Fruit fly (Drosophila melanogaster): ENCODE measurements around the gene TotA.

Gene TotA

DNA sequence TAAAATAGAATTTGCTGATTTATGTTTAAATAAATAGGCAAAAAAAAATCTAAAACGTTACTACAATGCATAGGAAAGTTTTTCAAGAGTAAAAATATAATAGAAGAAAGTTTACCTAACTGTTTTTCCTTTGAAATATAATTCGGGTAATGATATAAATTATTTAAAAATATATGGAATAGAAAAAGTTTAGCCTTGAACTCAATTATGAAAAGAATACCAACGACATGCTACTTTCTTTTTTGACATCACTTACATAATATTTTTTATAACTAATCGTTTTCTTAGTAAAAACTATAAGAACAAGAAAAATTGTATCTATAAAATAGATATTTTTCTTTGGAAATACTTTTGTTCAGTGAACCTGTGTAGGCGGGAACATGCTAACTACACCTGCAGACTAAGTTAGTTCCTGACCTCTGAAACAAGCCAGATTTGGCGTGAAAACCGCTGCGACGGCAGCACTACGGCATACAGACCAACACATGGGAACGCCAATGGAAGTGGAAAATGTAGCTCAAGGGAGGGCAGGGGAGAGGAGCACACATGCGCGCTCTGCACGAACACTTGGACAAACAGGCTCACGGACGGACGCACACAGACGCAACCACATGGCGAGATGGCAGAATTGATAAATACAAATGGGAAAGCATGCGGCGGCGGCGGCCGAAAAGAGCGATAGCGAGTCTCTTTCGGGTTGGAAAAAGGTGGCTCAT is 41.3 kb upstream of the TotA start:
- TF ChIP-seq Mnt (GFP tag; optimal IDR thresholded peaks at IDR 0.05) (peak; percentile 98), tj (GFP tag; optimal IDR thresholded peaks at IDR 0.05) (peak; percentile 89), Clk (GFP tag; optimal IDR thresholded peaks at IDR 0.05) (peak; percentile 8), CG7101 (tag; optimal IDR thresholded peaks at IDR 0.05) (no peak), CG7045 (GFP tag; optimal IDR thresholded peaks at IDR 0.05) (peak; percentile 11), CG11617 (GFP tag; optimal IDR thresholded peaks at IDR 0.05) (peak; percentile 30), CG5204 (GFP tag; optimal IDR thresholded peaks at IDR 0.05) (no peak), CG33017 (tag; optimal IDR thresholded peaks at IDR 0.05) (no peak), kay (GFP tag; ENCODE audit: borderline replicate concordance) (peak; percentile 35), ovo (GFP tag; optimal IDR thresholded peaks at IDR 0.05) (no peak), Hr96 (GFP tag; optimal IDR thresholded peaks at IDR 0.05) (no peak), Crg-1 (GFP tag; optimal IDR thresholded peaks at IDR 0.05) (no peak), toe (GFP tag; optimal IDR thresholded peaks at IDR 0.05) (no peak), cnc (optimal IDR thresholded peaks at IDR 0.05) (no peak), CG1620 (GFP tag; optimal IDR thresholded peaks at IDR 0.05) (no peak), CG12768 (GFP tag; optimal IDR thresholded peaks at IDR 0.05) (peak; percentile 3), CG14711 (tag; optimal IDR thresholded peaks at IDR 0.05) (no peak), pad (GFP tag; optimal IDR thresholded peaks at IDR 0.05) (no peak), bab1 (GFP tag; optimal IDR thresholded peaks at IDR 0.05) (no peak), cic (GFP tag; optimal IDR thresholded peaks at IDR 0.05) (peak; percentile 54)

DNA sequence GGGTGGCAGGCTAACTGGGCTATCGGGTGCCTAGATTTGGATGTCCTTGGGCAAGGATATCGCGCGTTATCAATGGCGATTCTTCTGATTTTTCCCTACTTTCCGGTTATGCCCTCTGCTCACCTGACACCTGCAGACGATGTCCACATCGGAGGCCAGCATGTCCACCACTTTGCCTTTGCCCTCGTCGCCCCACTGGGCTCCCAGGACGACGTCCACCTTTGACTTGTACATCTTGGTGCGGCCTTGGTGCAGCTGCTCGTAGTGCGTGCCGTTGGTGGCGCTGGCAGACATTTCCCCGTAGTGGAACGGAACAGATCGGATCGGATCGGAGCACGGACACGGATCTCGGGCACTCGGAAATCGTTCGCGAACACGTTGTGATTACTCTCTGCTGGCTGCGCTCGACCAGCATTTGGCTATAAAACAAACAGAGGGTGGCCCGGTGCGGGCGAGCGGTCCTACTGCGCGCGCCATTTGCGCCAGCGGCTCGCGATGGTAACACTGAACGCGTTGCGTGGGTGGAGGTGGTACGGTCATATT is 40.6 kb upstream of the TotA start, which contains the start of gene Adss:
Adss (minus strand) TSS at position 428 of the 543 bp plus-strand sequence.
- TF ChIP-seq CG7101 (tag; optimal IDR thresholded peaks at IDR 0.05) (peak; percentile 40), pad (GFP tag; optimal IDR thresholded peaks at IDR 0.05) (no peak), bab1 (GFP tag; optimal IDR thresholded peaks at IDR 0.05) (peak; percentile 8), CG5204 (GFP tag; optimal IDR thresholded peaks at IDR 0.05) (no peak), toe (GFP tag; optimal IDR thresholded peaks at IDR 0.05) (no peak), CG11617 (GFP tag; optimal IDR thresholded peaks at IDR 0.05) (peak; percentile 64), CG14711 (tag; optimal IDR thresholded peaks at IDR 0.05) (no peak), kay (GFP tag; ENCODE audit: borderline replicate concordance) (no peak), Hr96 (GFP tag; optimal IDR thresholded peaks at IDR 0.05) (peak; percentile 40), cic (GFP tag; optimal IDR thresholded peaks at IDR 0.05) (peak; percentile 6), Clk (GFP tag; optimal IDR thresholded peaks at IDR 0.05) (no peak), cnc (optimal IDR thresholded peaks at IDR 0.05) (no peak), CG12768 (GFP tag; optimal IDR thresholded peaks at IDR 0.05) (peak; percentile 31), Crg-1 (GFP tag; optimal IDR thresholded peaks at IDR 0.05) (peak; percentile 72), ovo (GFP tag; optimal IDR thresholded peaks at IDR 0.05) (peak; percentile 32), CG7045 (GFP tag; optimal IDR thresholded peaks at IDR 0.05) (peak; percentile 12), CG1620 (GFP tag; optimal IDR thresholded peaks at IDR 0.05) (peak; percentile 69), CG33017 (tag; optimal IDR thresholded peaks at IDR 0.05) (peak; percentile 24), Mnt (GFP tag; optimal IDR thresholded peaks at IDR 0.05) (peak; percentile 69), tj (GFP tag; optimal IDR thresholded peaks at IDR 0.05) (no peak)

DNA sequence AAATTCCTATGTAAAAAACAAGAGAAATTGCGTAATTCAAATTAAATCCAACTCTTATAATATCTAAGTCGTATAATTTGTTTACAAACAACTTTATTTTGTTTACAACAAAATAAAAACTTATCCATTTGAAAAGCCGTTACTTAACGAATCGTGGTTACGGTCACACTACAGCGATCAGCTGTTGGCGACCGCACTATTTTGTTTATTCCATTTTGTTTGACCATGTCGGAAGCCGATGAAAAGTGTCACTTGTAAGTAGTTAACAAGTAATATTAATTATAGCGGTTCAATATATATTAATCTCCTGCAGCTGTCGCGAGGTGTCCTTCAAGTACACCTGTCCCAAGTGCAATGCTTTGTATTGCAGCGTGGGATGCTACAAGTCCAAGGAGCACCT is 39.9 kb upstream of the TotA start, which contains the start of gene CG31223:
CG31223 (plus strand) TSS at position 165 of the 400 bp plus-strand sequence.
- TF ChIP-seq kay (GFP tag; ENCODE audit: borderline replicate concordance) (peak; percentile 2), Mnt (GFP tag; optimal IDR thresholded peaks at IDR 0.05) (no peak), cic (GFP tag; optimal IDR thresholded peaks at IDR 0.05) (no peak), CG7045 (GFP tag; optimal IDR thresholded peaks at IDR 0.05) (no peak), ovo (GFP tag; optimal IDR thresholded peaks at IDR 0.05) (no peak), Crg-1 (GFP tag; optimal IDR thresholded peaks at IDR 0.05) (no peak)

DNA sequence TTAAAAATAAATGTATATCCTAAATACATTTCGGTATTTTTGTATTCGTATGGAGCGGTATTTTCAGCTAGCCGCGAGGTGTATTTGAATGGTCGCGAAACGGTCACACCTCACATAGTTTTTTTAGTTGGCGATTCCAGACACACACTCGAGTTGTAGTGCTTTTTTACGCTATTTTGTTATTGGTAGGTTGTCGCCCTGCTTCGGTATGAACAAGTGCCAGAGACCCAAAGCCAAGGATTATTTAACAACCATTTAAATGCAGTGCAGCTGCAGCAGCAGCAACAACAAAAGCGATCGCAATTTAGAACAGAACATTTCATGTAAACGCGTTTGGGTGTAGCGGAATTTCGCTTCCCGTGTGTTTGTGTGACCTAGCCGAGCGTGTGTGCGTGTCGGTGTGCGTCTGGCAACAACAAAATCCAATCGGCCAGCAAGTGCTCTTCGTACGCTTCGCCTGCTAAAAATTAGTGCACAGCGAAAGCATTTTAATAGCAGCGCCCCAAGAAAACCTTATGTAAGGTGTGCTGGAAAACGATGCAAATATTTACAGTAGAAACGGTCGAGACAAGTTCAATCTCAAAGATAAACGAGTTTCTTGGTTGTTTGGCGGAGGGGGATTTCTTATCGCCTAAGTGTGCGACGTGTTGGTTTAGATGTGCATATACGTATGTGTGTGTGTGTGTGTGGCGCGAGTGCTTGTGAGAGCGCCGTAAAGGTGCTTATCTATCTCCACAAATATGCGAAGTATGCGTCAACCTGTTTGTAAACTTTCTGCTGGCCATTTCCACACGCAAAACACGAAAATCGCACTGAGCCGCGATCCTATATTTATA is 37.9 kb upstream of the TotA start, which contains the start of gene Synd:
Synd (plus strand) TSS at position 111 of the 836 bp plus-strand sequence.
- TF ChIP-seq CG11617 (GFP tag; optimal IDR thresholded peaks at IDR 0.05) (peak; percentile 42), cic (GFP tag; optimal IDR thresholded peaks at IDR 0.05) (peak; percentile 91), tj (GFP tag; optimal IDR thresholded peaks at IDR 0.05) (peak; percentile 54), CG1620 (GFP tag; optimal IDR thresholded peaks at IDR 0.05) (no peak), Hr96 (GFP tag; optimal IDR thresholded peaks at IDR 0.05) (no peak), CG7101 (tag; optimal IDR thresholded peaks at IDR 0.05) (peak; percentile 29), ovo (GFP tag; optimal IDR thresholded peaks at IDR 0.05) (peak; percentile 51), CG7045 (GFP tag; optimal IDR thresholded peaks at IDR 0.05) (no peak), toe (GFP tag; optimal IDR thresholded peaks at IDR 0.05) (no peak), kay (GFP tag; ENCODE audit: borderline replicate concordance) (peak; percentile 90), CG33017 (tag; optimal IDR thresholded peaks at IDR 0.05) (peak; percentile 32), cnc (optimal IDR thresholded peaks at IDR 0.05) (no peak), Mnt (GFP tag; optimal IDR thresholded peaks at IDR 0.05) (peak; percentile 55), pad (GFP tag; optimal IDR thresholded peaks at IDR 0.05) (peak; percentile 53), Crg-1 (GFP tag; optimal IDR thresholded peaks at IDR 0.05) (no peak), CG12768 (GFP tag; optimal IDR thresholded peaks at IDR 0.05) (peak; percentile 60), CG14711 (tag; optimal IDR thresholded peaks at IDR 0.05) (peak; percentile 45), bab1 (GFP tag; optimal IDR thresholded peaks at IDR 0.05) (peak; percentile 3), Clk (GFP tag; optimal IDR thresholded peaks at IDR 0.05) (no peak), CG5204 (GFP tag; optimal IDR thresholded peaks at IDR 0.05) (no peak)

DNA sequence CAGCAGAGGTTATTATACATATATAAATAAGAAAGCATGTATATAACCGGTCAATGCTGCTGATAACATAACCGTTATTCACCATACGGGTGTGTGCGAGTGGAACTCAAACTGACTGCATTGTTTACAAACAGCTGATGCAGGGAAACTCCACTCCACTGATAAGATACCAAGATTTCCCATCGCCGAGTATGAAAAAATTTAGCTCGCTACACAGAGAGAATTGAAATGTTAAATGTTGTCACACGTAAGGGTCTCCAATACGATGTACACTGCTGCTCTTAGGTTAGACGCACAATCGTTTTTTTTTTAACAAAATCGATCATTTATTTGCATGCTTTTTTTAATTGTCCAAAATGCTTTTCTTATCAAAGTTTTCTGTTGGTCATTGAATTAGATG is 37.2 kb upstream of the TotA start:
- TF ChIP-seq bab1 (GFP tag; optimal IDR thresholded peaks at IDR 0.05), result no peak
- TF ChIP-seq toe (GFP tag; optimal IDR thresholded peaks at IDR 0.05), result no peak
- no peak for TF ChIP-seq kay (GFP tag; ENCODE audit: borderline replicate concordance)
- no peak for TF ChIP-seq ovo (GFP tag; optimal IDR thresholded peaks at IDR 0.05)
- no peak for TF ChIP-seq tj (GFP tag; optimal IDR thresholded peaks at IDR 0.05)
- TF ChIP-seq CG14711 (tag; optimal IDR thresholded peaks at IDR 0.05), result no peak

Data from whole organism, adult.